Worm (Caenorhabditis elegans) whole organism, mixed stage, embryonic: ENCODE results near the gene F53H2.3.

Experiments
- M03D4.4 ChIP-seq: sonication (generic microtip); optimal IDR thresholded peaks from 2 replicates; lab custom pipeline; 2017; ENCODE audit warnings: mild to moderate bottlenecking, missing genetic modification characterization, missing compliant biosample characterization
- bed-3 ChIP-seq: fragments of 200-800 bp; sonication (Bioruptor generic); optimal IDR thresholded peaks from 3 replicates; lab custom pipeline; 2018; ENCODE audit warnings: mild to moderate bottlenecking, missing genetic modification characterization, moderate library complexity, missing compliant biosample characterization
- ceh-39 ChIP-seq: fragments of 150-350 bp; optimal IDR thresholded peaks from 2 replicates; lab custom pipeline; 2014; ENCODE audit warnings: missing biosample characterization, missing genetic modification characterization
- ceh-43 ChIP-seq: fragments of 200-800 bp; sonication (Bioruptor generic); optimal IDR thresholded peaks from 2 replicates; lab custom pipeline; 2018; ENCODE audit warnings: mild to moderate bottlenecking, missing genetic modification characterization, moderate library complexity, missing compliant biosample characterization
- ceh-83 ChIP-seq: fragments of 200-800 bp; sonication (Bioruptor generic); optimal IDR thresholded peaks from 2 replicates; lab custom pipeline; 2018; ENCODE audit warnings: mild to moderate bottlenecking, missing genetic modification characterization, missing compliant biosample characterization
- ces-1 ChIP-seq: fragments of 150-350 bp; optimal IDR thresholded peaks from 2 replicates; lab custom pipeline; 2014; ENCODE audit warnings: missing biosample characterization, missing genetic modification reagents, missing genetic modification characterization
- cnd-1 ChIP-seq: fragments of 200-800 bp; sonication (Bioruptor generic); optimal IDR thresholded peaks from 2 replicates; lab custom pipeline; 2018; ENCODE audit warnings: mild to moderate bottlenecking, missing genetic modification characterization, missing compliant biosample characterization
- drap-1 ChIP-seq: fragments of 200-800 bp; sonication (Bioruptor generic); optimal IDR thresholded peaks from 3 replicates; lab custom pipeline; 2018; ENCODE audit warnings: mild to moderate bottlenecking, missing genetic modification characterization, missing compliant biosample characterization
- elt-1 ChIP-seq: sonication (generic microtip); optimal IDR thresholded peaks from 2 replicates; lab custom pipeline; 2017; ENCODE audit warnings: missing genetic modification characterization, mild to moderate bottlenecking, missing compliant biosample characterization, antibody characterized with exemption, moderate library complexity, borderline replicate concordance; ENCODE audit not compliant: insufficient read depth
- elt-3 ChIP-seq: fragments of 150-350 bp; optimal IDR thresholded peaks from 2 replicates; lab custom pipeline; 2014; ENCODE audit warnings: missing biosample characterization, missing genetic modification characterization
- flh-1 ChIP-seq: fragments of 200-800 bp; sonication (Bioruptor generic); optimal IDR thresholded peaks from 2 replicates; lab custom pipeline; 2018; ENCODE audit warnings: mild to moderate bottlenecking, missing genetic modification characterization, moderate library complexity, missing compliant biosample characterization
- ham-2 ChIP-seq: fragments of 200-800 bp; sonication (Bioruptor generic); optimal IDR thresholded peaks from 2 replicates; lab custom pipeline; 2018; ENCODE audit warnings: mild to moderate bottlenecking, missing genetic modification characterization, missing compliant biosample characterization
- lin-13 ChIP-seq: fragments of 150-350 bp; optimal IDR thresholded peaks from 2 replicates; lab custom pipeline; 2014; ENCODE audit warnings: missing biosample characterization, missing genetic modification characterization
- lin-32 ChIP-seq: fragments of 200-800 bp; sonication (Bioruptor generic); optimal IDR thresholded peaks from 2 replicates; lab custom pipeline; 2018; ENCODE audit warnings: mild to moderate bottlenecking, missing genetic modification characterization, missing compliant biosample characterization
- lsy-2 ChIP-seq: fragments of 150-350 bp; optimal IDR thresholded peaks from 2 replicates; lab custom pipeline; 2014; ENCODE audit warnings: missing biosample characterization, missing genetic modification characterization
- mab-5 ChIP-seq: fragments of 150-350 bp; optimal IDR thresholded peaks from 2 replicates; lab custom pipeline; 2014; ENCODE audit warnings: missing biosample characterization, missing genetic modification characterization
- mep-1 ChIP-seq: fragments of 150-350 bp; optimal IDR thresholded peaks from 2 replicates; lab custom pipeline; 2017; ENCODE audit warnings: missing biosample characterization, missing genetic modification reagents, missing genetic modification characterization, inconsistent platforms
- mls-2 ChIP-seq: sonication (generic microtip); optimal IDR thresholded peaks from 2 replicates; lab custom pipeline; 2016; ENCODE audit warnings: mild to moderate bottlenecking, missing genetic modification characterization, moderate library complexity, missing compliant biosample characterization
- nhr-12 ChIP-seq: fragments of 150-350 bp; optimal IDR thresholded peaks from 2 replicates; lab custom pipeline; 2014; ENCODE audit warnings: missing biosample characterization, missing genetic modification characterization
- nhr-237 ChIP-seq: fragments of 150-350 bp; optimal IDR thresholded peaks from 2 replicates; lab custom pipeline; 2014; ENCODE audit warnings: missing biosample characterization, missing genetic modification characterization
- nhr-76 ChIP-seq: sonication (generic microtip); optimal IDR thresholded peaks from 2 replicates; lab custom pipeline; 2017; ENCODE audit warnings: missing biosample characterization, missing genetic modification characterization
- pha-4 ChIP-seq: fragments of 150-350 bp; optimal IDR thresholded peaks from 2 replicates; lab custom pipeline; 2018; ENCODE audit warnings: missing biosample characterization, missing genetic modification reagents, missing genetic modification characterization
- snpc-4 ChIP-seq: fragments of 150-350 bp; optimal IDR thresholded peaks from 2 replicates; lab custom pipeline; 2014; ENCODE audit warnings: missing biosample characterization, missing genetic modification characterization
- tbx-8 ChIP-seq: fragments of 200-800 bp; sonication (Bioruptor generic); optimal IDR thresholded peaks from 2 replicates; lab custom pipeline; 2018; ENCODE audit warnings: mild to moderate bottlenecking, missing genetic modification characterization, moderate library complexity, missing compliant biosample characterization
- unc-120 ChIP-seq: sonication (generic microtip); optimal IDR thresholded peaks from 2 replicates; lab custom pipeline; 2017; ENCODE audit warnings: missing genetic modification characterization, missing compliant biosample characterization; ENCODE audit not compliant: poor library complexity, severe bottlenecking
- unc-39 ChIP-seq: fragments of 150-350 bp; optimal IDR thresholded peaks from 2 replicates; lab custom pipeline; 2014; ENCODE audit warnings: missing biosample characterization, missing genetic modification characterization
- zip-8 ChIP-seq: fragments of 150-350 bp; optimal IDR thresholded peaks from 2 replicates; lab custom pipeline; 2014; ENCODE audit warnings: missing biosample characterization, missing genetic modification characterization
- ztf-11 ChIP-seq: fragments of 150-350 bp; optimal IDR thresholded peaks from 2 replicates; lab custom pipeline; 2014; ENCODE audit warnings: missing biosample characterization, missing genetic modification characterization

The F53H2.3 gene

DNA sequence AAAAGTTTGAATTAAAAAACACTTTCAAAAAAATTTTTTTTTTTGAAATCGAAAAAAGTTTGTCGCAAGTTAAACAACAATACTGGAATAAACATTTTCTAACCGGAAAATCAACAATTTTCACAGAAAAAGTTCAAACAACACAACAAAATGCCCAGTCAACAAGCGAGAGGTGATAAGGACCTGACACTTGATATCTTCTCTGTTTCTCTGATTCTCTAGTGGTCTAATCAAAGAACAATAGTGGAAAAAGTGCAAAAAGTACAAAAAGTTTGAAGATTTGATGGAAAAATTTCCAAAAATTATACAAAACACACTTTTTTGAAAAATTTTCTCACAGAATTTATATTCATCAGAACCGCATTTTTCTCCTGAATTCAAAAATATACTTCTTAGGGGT is 11.9 kb upstream of the F53H2.3 start:
- TF ChIP-seq cnd-1 (tag; lab: Kevin White, UChicago), result no peak
- TF ChIP-seq mls-2, result no peak
- TF ChIP-seq ceh-39 (tag; lab: Kevin White, UChicago), result no peak
- no peak for TF ChIP-seq snpc-4 (tag; lab: Kevin White, UChicago)
- TF ChIP-seq unc-39 (tag; lab: Kevin White, UChicago), result no peak
- TF ChIP-seq lin-32 (GFP tag; lab: Kevin White, UChicago), result no peak
- TF ChIP-seq pha-4 (tag; lab: Kevin White, UChicago), result no peak
- no peak for TF ChIP-seq M03D4.4 (tag; lab: Kevin White, UChicago)
- TF ChIP-seq nhr-237 (tag; lab: Kevin White, UChicago), result no peak
- TF ChIP-seq ham-2 (GFP tag; lab: Kevin White, UChicago), result no peak
- no peak for TF ChIP-seq unc-120 (tag; lab: Kevin White, UChicago)
- no peak for TF ChIP-seq drap-1

DNA sequence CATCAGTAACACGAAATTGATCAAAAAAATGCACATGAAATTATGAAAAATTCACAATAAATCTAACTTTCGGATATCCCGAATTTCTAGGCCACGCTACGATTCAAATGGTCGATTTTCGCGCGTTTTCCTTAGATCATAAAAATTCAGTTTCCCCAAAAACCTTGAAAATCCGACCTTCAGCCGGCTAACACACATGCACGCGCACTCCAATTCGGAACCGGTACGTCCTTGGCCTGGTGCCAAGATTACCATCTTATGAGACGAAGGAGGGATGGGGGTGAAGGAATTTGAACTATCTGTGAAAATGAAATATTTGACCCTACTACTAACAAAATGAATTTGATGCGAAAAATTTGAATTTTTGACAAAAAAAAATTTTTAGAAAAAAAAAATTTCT is 11.2 kb upstream of the F53H2.3 start:
- TF ChIP-seq bed-3 (GFP tag; lab: Kevin White, UChicago), result no peak
- TF ChIP-seq mep-1, result peak; percentile 19
- TF ChIP-seq elt-1 (tag; lab: Kevin White, UChicago), result peak; percentile 5

DNA sequence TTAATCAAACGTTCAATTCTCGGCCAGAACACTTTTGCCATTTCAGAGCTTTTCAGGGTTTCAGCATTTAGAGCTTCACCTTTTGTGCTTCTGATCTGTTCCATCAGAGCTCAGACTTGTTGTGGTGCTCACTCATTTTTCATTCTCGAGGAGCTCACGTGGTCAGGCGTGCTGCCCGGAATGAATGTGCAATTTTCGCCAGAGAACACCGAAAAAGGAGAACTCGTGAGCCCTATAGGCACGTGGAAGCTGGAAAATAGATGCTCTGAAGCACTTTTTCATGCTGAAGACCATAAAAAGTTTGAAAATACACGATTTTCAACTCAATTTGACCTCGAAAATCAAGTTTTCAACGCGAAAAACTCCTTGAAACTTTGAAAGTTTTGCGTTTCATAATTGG is 8.1 kb upstream of the F53H2.3 start:
- TF ChIP-seq lin-13 (tag; lab: Kevin White, UChicago) (no peak), ztf-11 (no peak), tbx-8 (GFP tag; lab: Kevin White, UChicago) (no peak), zip-8 (tag; lab: Kevin White, UChicago) (no peak), mab-5 (tag; lab: Kevin White, UChicago) (no peak), cnd-1 (tag; lab: Kevin White, UChicago) (no peak), drap-1 (no peak), elt-3 (tag; lab: Kevin White, UChicago) (no peak), nhr-12 (no peak), nhr-76 (tag; lab: Kevin White, UChicago) (no peak), mls-2 (no peak), flh-1 (GFP tag; lab: Kevin White, UChicago) (no peak), ceh-39 (tag; lab: Kevin White, UChicago) (no peak), lsy-2 (tag; lab: Kevin White, UChicago) (no peak), unc-120 (tag; lab: Kevin White, UChicago) (no peak), elt-1 (tag; lab: Kevin White, UChicago) (no peak), ham-2 (GFP tag; lab: Kevin White, UChicago) (no peak), lin-32 (GFP tag; lab: Kevin White, UChicago) (no peak), ces-1 (GFP tag; lab: Kevin White, UChicago) (no peak), ceh-83 (GFP tag; lab: Kevin White, UChicago) (no peak)
- TF ChIP-seq, all 35 proteins: peak for 0

- TF ChIP-seq mls-2 (no peak), ztf-11 (no peak), tbx-8 (GFP tag; lab: Kevin White, UChicago) (no peak)
- TF ChIP-seq, all 35 proteins: peak for 0
Measured at ce11 chrV:20418768-20419167, 7.2 kb upstream of the F53H2.3 start.

DNA sequence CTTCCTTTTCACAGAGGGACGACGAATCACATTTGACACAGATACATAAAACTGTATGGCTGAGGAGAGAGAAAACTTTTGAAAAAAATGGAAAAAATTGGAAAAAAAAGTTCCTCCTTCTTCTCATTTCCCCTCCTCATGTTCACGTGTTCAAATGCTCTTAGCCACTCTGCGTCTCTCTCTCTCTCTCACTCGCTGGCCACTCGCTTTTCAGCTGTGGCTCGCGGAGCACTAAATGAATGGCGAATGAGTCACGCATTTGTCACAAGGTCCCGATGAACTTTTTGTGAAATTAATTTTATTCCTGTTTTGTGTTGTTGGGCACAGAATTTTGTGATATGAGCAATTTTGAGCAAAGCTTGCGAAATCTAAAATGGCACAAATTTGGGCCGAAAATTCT is 6.2 kb upstream of the F53H2.3 start:
- TF ChIP-seq nhr-237 (tag; lab: Kevin White, UChicago), result no peak

DNA sequence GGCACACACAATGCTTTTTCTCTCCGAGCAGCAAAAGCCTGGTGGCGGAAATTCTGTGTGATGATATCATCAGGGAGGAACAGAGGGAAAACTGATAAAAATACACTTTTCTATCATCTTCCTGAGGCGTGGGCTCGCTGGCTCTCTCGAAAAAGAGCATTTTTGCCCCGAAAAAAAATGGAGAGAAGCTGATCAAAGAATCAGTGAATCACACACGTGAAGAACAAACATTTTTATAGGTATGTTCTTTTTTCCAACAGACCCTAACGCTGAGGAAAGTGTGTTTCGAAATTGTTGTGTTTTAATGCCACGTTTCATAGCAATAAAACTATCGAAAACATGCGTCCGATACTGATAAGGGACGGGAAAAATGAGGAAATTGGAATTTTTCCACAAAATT is 5.2 kb upstream of the F53H2.3 start:
- TF ChIP-seq unc-39 (tag; lab: Kevin White, UChicago) (no peak), ceh-43 (GFP tag; lab: Kevin White, UChicago) (no peak), mls-2 (no peak)
- TF ChIP-seq, all 35 proteins: peak for 0

ce11 chrV:20416335-20416734 is 4.8 kb upstream of the F53H2.3 start:
- TF ChIP-seq nhr-237 (tag; lab: Kevin White, UChicago), result no peak
